Worm (Caenorhabditis elegans) whole organism, L3 larva: ENCODE data around the gene rps-8.

Experiments
- R02D3.7 ChIP-seq: fragments of 150-350 bp; optimal IDR thresholded peaks from 2 replicates; lab custom pipeline; 2014; ENCODE audit warnings: missing biosample characterization, missing genetic modification characterization
- ZK546.5 ChIP-seq: sonication (generic microtip); optimal IDR thresholded peaks from 2 replicates; lab custom pipeline; 2017; ENCODE audit warnings: missing biosample characterization, missing genetic modification characterization
- aly-2 ChIP-seq: fragments of 150-350 bp; optimal IDR thresholded peaks from 2 replicates; lab custom pipeline; 2014; ENCODE audit warnings: missing biosample characterization, missing genetic modification characterization
- ama-1 ChIP-seq: fragments of 150-350 bp; optimal IDR thresholded peaks from 2 replicates; lab custom pipeline; 2018
- ceh-16 ChIP-seq: sonication (generic microtip); optimal IDR thresholded peaks from 2 replicates; lab custom pipeline; 2017; ENCODE audit warnings: missing biosample characterization, missing genetic modification characterization
- ceh-28 ChIP-seq: fragments of 150-350 bp; optimal IDR thresholded peaks from 2 replicates; lab custom pipeline; 2014; ENCODE audit warnings: missing biosample characterization, missing genetic modification reagents, missing genetic modification characterization
- ceh-82 ChIP-seq: fragments of 150-350 bp; optimal IDR thresholded peaks from 2 replicates; lab custom pipeline; 2014; ENCODE audit warnings: missing biosample characterization, missing genetic modification characterization
- ceh-9 ChIP-seq: sonication (generic microtip); optimal IDR thresholded peaks from 2 replicates; lab custom pipeline; 2018; ENCODE audit warnings: missing biosample characterization, missing genetic modification characterization
- daf-12 ChIP-seq: fragments of 150-350 bp; optimal IDR thresholded peaks from 2 replicates; lab custom pipeline; 2014; ENCODE audit warnings: missing biosample characterization, missing genetic modification reagents, missing genetic modification characterization
- egl-27 ChIP-seq: sonication (generic microtip); optimal IDR thresholded peaks from 4 replicates; lab custom pipeline; 2017; ENCODE audit warnings: missing biosample characterization, missing genetic modification reagents, missing genetic modification characterization
- egl-5 ChIP-seq: fragments of 150-350 bp; optimal IDR thresholded peaks from 2 replicates; lab custom pipeline; 2017; ENCODE audit warnings: missing biosample characterization, missing genetic modification reagents, missing genetic modification characterization, inconsistent platforms
- elt-1 ChIP-seq: fragments of 150-350 bp; optimal IDR thresholded peaks from 2 replicates; lab custom pipeline; 2014; ENCODE audit warnings: missing biosample characterization, missing genetic modification characterization
- elt-2 ChIP-seq: sonication (generic microtip); optimal IDR thresholded peaks from 2 replicates; lab custom pipeline; 2016; ENCODE audit warnings: missing genetic modification reagents, mild to moderate bottlenecking, missing genetic modification characterization, missing compliant biosample characterization
- elt-3 ChIP-seq, 3 experiments: fragments of 150-350 bp in 1 of 3; sonication (generic microtip) in 2 of 3; optimal IDR thresholded peaks; 2 replicates in 2 of 3; 4 replicates in 1 of 3; lab custom pipeline; 2014 to 2017; ENCODE audit warnings: missing biosample characterization in 3 of 3, missing genetic modification characterization in 3 of 3
- eor-1 ChIP-seq, 2 experiments: fragments of 150-350 bp; optimal IDR thresholded peaks; 2 replicates each; lab custom pipeline; 2014 to 2018; ENCODE audit warnings: missing biosample characterization in 2 of 2, missing genetic modification characterization in 2 of 2
- fkh-10 ChIP-seq: sonication (generic microtip); optimal IDR thresholded peaks from 2 replicates; lab custom pipeline; 2017; ENCODE audit warnings: missing biosample characterization, missing genetic modification reagents, missing genetic modification characterization
- fkh-2 ChIP-seq: fragments of 150-350 bp; optimal IDR thresholded peaks from 2 replicates; lab custom pipeline; 2014; ENCODE audit warnings: missing biosample characterization, missing genetic modification reagents, missing genetic modification characterization
- fos-1 ChIP-seq: fragments of 150-350 bp; optimal IDR thresholded peaks from 2 replicates; lab custom pipeline; 2014; ENCODE audit warnings: missing biosample characterization, missing genetic modification characterization
- hmg-11 ChIP-seq: sonication (generic microtip); optimal IDR thresholded peaks from 2 replicates; lab custom pipeline; 2016; ENCODE audit warnings: missing genetic modification characterization, missing compliant biosample characterization
- jun-1 ChIP-seq: fragments of 150-350 bp; optimal IDR thresholded peaks from 2 replicates; lab custom pipeline; 2014; ENCODE audit warnings: missing biosample characterization, missing genetic modification reagents, missing genetic modification characterization
- lin-15B ChIP-seq: fragments of 150-350 bp; optimal IDR thresholded peaks from 2 replicates; lab custom pipeline; 2014; ENCODE audit warnings: missing biosample characterization, missing genetic modification characterization
- lin-39 ChIP-seq: fragments of 150-350 bp; optimal IDR thresholded peaks from 2 replicates; lab custom pipeline; 2018; ENCODE audit warnings: missing biosample characterization, missing genetic modification reagents, missing genetic modification characterization
- lsy-12 ChIP-seq: sonication (generic microtip); optimal IDR thresholded peaks from 2 replicates; lab custom pipeline; 2016; ENCODE audit warnings: mild to moderate bottlenecking, missing genetic modification characterization, missing compliant biosample characterization
- mdl-1 ChIP-seq: fragments of 150-350 bp; optimal IDR thresholded peaks from 2 replicates; lab custom pipeline; 2014; ENCODE audit warnings: missing biosample characterization, missing genetic modification characterization
- mml-1 ChIP-seq: fragments of 150-350 bp; sonication (generic microtip); optimal IDR thresholded peaks from 3 replicates; lab custom pipeline; 2014; ENCODE audit warnings: missing biosample characterization, missing genetic modification characterization
- nfya-1 ChIP-seq: sonication (generic microtip); optimal IDR thresholded peaks from 2 replicates; lab custom pipeline; 2017; ENCODE audit warnings: missing genetic modification characterization, mild to moderate bottlenecking, missing compliant biosample characterization, antibody characterized with exemption, moderate library complexity; ENCODE audit not compliant: insufficient read depth
- nhr-11 ChIP-seq: fragments of 150-350 bp; optimal IDR thresholded peaks from 2 replicates; lab custom pipeline; 2014; ENCODE audit warnings: missing biosample characterization, missing genetic modification characterization
- nhr-12 ChIP-seq: fragments of 150-350 bp; optimal IDR thresholded peaks from 2 replicates; lab custom pipeline; 2014; ENCODE audit warnings: missing biosample characterization, missing genetic modification characterization
- nhr-23 ChIP-seq: fragments of 150-350 bp; optimal IDR thresholded peaks from 2 replicates; lab custom pipeline; 2014; ENCODE audit warnings: missing biosample characterization, missing genetic modification reagents, missing genetic modification characterization
- nhr-237 ChIP-seq: fragments of 150-350 bp; optimal IDR thresholded peaks from 2 replicates; lab custom pipeline; 2014; ENCODE audit warnings: missing biosample characterization, missing genetic modification characterization
- nhr-25 ChIP-seq: sonication (generic microtip); optimal IDR thresholded peaks from 2 replicates; lab custom pipeline; 2017; ENCODE audit warnings: missing biosample characterization, missing genetic modification characterization
- nhr-28 ChIP-seq: fragments of 150-350 bp; optimal IDR thresholded peaks from 2 replicates; lab custom pipeline; 2014; ENCODE audit warnings: missing biosample characterization, missing genetic modification characterization
- nhr-43 ChIP-seq: sonication (generic microtip); optimal IDR thresholded peaks from 2 replicates; lab custom pipeline; 2016; ENCODE audit warnings: mild to moderate bottlenecking, missing genetic modification characterization, missing compliant biosample characterization; ENCODE audit not compliant: poor library complexity, severe bottlenecking
- nhr-67 ChIP-seq: fragments of 150-350 bp; optimal IDR thresholded peaks from 2 replicates; lab custom pipeline; 2014; ENCODE audit warnings: missing biosample characterization, missing genetic modification characterization
- nhr-76 ChIP-seq: fragments of 150-350 bp; sonication (generic microtip); optimal IDR thresholded peaks from 5 replicates; lab custom pipeline; 2014; ENCODE audit warnings: missing biosample characterization, missing genetic modification characterization
- nhr-77 ChIP-seq: fragments of 150-350 bp; optimal IDR thresholded peaks from 2 replicates; lab custom pipeline; 2014; ENCODE audit warnings: missing biosample characterization, missing genetic modification characterization
- pha-4 ChIP-seq: fragments of 150-350 bp; optimal IDR thresholded peaks from 2 replicates; lab custom pipeline; 2014; ENCODE audit warnings: missing biosample characterization, missing genetic modification reagents, missing genetic modification characterization
- pqm-1 ChIP-seq: fragments of 150-350 bp; optimal IDR thresholded peaks from 2 replicates; lab custom pipeline; 2017; ENCODE audit warnings: missing biosample characterization, missing genetic modification characterization, inconsistent platforms
- sea-2 ChIP-seq: fragments of 150-350 bp; sonication (generic microtip); optimal IDR thresholded peaks from 4 replicates; lab custom pipeline; 2014; ENCODE audit warnings: missing biosample characterization, missing genetic modification reagents, missing genetic modification characterization
- skn-1 ChIP-seq: fragments of 150-350 bp; optimal IDR thresholded peaks from 2 replicates; lab custom pipeline; 2014; ENCODE audit warnings: missing biosample characterization, missing genetic modification characterization
- snpc-4 ChIP-seq: fragments of 150-350 bp; optimal IDR thresholded peaks from 2 replicates; lab custom pipeline; 2014; ENCODE audit warnings: missing biosample characterization, missing genetic modification characterization
- tbx-2 ChIP-seq: sonication (generic microtip); optimal IDR thresholded peaks from 2 replicates; lab custom pipeline; 2016; ENCODE audit warnings: mild to moderate bottlenecking, missing genetic modification characterization, missing compliant biosample characterization
- unc-39 ChIP-seq: sonication (generic microtip); optimal IDR thresholded peaks from 4 replicates; lab custom pipeline; 2017; ENCODE audit warnings: missing biosample characterization, missing genetic modification characterization
- unc-62 ChIP-seq: fragments of 150-350 bp; sonication (generic microtip); optimal IDR thresholded peaks from 4 replicates; lab custom pipeline; 2014; ENCODE audit warnings: missing biosample characterization, missing genetic modification reagents, missing genetic modification characterization
- zag-1 ChIP-seq: fragments of 150-350 bp; optimal IDR thresholded peaks from 2 replicates; lab custom pipeline; 2014; ENCODE audit warnings: missing biosample characterization, missing genetic modification characterization
- ztf-11 ChIP-seq: fragments of 150-350 bp; optimal IDR thresholded peaks from 2 replicates; lab custom pipeline; 2014; ENCODE audit warnings: missing biosample characterization, missing genetic modification characterization
- ztf-4 ChIP-seq: fragments of 150-350 bp; optimal IDR thresholded peaks from 2 replicates; lab custom pipeline; 2014; ENCODE audit warnings: missing biosample characterization, missing genetic modification characterization

Gene rps-8

ce11 chrIV:7320688-7321087 is 7.0 kb upstream of the rps-8 start:
- no peak for TF ChIP-seq nhr-67 (tag; lab: Kevin White, UChicago)
- no peak for TF ChIP-seq fkh-2 (tag; lab: Kevin White, UChicago)
- TF ChIP-seq lin-39 (tag; lab: Kevin White, UChicago) = no peak
- no peak for TF ChIP-seq egl-5 (tag; lab: Kevin White, UChicago)
- no peak for TF ChIP-seq egl-27 (tag; lab: Kevin White, UChicago)

ce11 chrIV:7319931-7320435 is 6.3 kb upstream of the rps-8 start:
- TF ChIP-seq unc-39 (tag; lab: Kevin White, UChicago) (no peak), ZK546.5 (tag; lab: Kevin White, UChicago) (no peak), nhr-11 (no peak), nhr-237 (tag; lab: Kevin White, UChicago) (no peak), nhr-12 (no peak), lin-15B (tag; lab: Kevin White, UChicago) (peak; percentile 50), tbx-2 (tag; lab: Kevin White, UChicago) (peak; percentile 80), nhr-67 (tag; lab: Kevin White, UChicago) (no peak), nhr-25 (tag; lab: Kevin White, UChicago) (peak; percentile 8), fkh-2 (tag; lab: Kevin White, UChicago) (no peak), hmg-11 (tag; lab: Kevin White, UChicago) (peak; percentile 96), unc-62 (GFP tag; lab: Kevin White, UChicago) (peak; percentile 34), nfya-1 (tag; lab: Kevin White, UChicago) (peak; percentile 90), nhr-43 (tag; lab: Kevin White, UChicago) (peak; percentile 37), aly-2 (tag; lab: Kevin White, UChicago) (no peak), daf-12 (tag; lab: Kevin White, UChicago) (no peak), eor-1 (tag; optimal IDR thresholded peaks at IDR 0.05; lab: Kevin White, UChicago) (no peak), elt-2 (tag; lab: Kevin White, UChicago) (peak; percentile 69), skn-1 (tag; lab: Kevin White, UChicago) (peak; percentile 21), fkh-10 (peak; percentile 51), lsy-12 (tag; lab: Kevin White, UChicago) (peak; percentile 75), R02D3.7 (tag; lab: Kevin White, UChicago) (peak; percentile 43), nhr-28 (no peak), ztf-11 (tag; lab: Kevin White, UChicago) (no peak), fos-1 (tag; lab: Kevin White, UChicago) (no peak), ceh-16 (tag; lab: Kevin White, UChicago) (no peak), elt-3 (tag; optimal IDR thresholded peaks at IDR 0.05; lab: Kevin White, UChicago) (no peak), elt-1 (tag; lab: Kevin White, UChicago) (no peak), mml-1 (tag; lab: Kevin White, UChicago) (no peak), ceh-9 (tag; lab: Kevin White, UChicago) (no peak), egl-27 (tag; lab: Kevin White, UChicago) (peak; percentile 10), pqm-1 (tag; lab: Kevin White, UChicago) (peak; percentile 51), zag-1 (peak; percentile 55), sea-2 (GFP tag; lab: Kevin White, UChicago) (no peak), snpc-4 (no peak), nhr-77 (no peak), lin-39 (tag; lab: Kevin White, UChicago) (peak; percentile 90), nhr-23 (tag; lab: Kevin White, UChicago) (peak; percentile 90), pha-4 (tag; lab: Kevin White, UChicago) (peak; percentile 84), ceh-28 (peak; percentile 73), ama-1 (no peak), egl-5 (tag; lab: Kevin White, UChicago) (peak; percentile 47), mdl-1 (tag; lab: Kevin White, UChicago) (peak; percentile 79), ceh-82 (peak; percentile 51), nhr-76 (tag; lab: Kevin White, UChicago) (no peak), ztf-4 (tag; lab: Kevin White, UChicago) (no peak), jun-1 (peak; percentile 62)
